Worm (Caenorhabditis elegans) whole organism, midembryonic: ENCODE results near the gene rsd-3.

Source experiments
- cog-1 ChIP-seq: sonication (generic microtip); optimal IDR thresholded peaks from 2 replicates; lab custom pipeline; 2016; ENCODE audit warnings: missing genetic modification characterization, missing compliant biosample characterization
- flt-1 ChIP-seq: fragments of 200-800 bp; sonication (Bioruptor generic); IDR thresholded peaks from 2 replicates; pipeline ENCODE4 v1.3.6; 2022; ENCODE audit warnings: missing genetic modification characterization, missing compliant biosample characterization
- med-1 ChIP-seq: sonication (generic microtip); optimal IDR thresholded peaks from 2 replicates; lab custom pipeline; 2017; ENCODE audit warnings: missing genetic modification characterization, mild to moderate bottlenecking, missing compliant biosample characterization, antibody characterized with exemption, missing genetic modification reagents; ENCODE audit not compliant: insufficient read depth
- tab-1 ChIP-seq: fragments of 200-800 bp; sonication (Bioruptor generic); IDR thresholded peaks from 2 replicates; pipeline ENCODE4 v1.3.6; 2022; ENCODE audit warnings: missing genetic modification characterization, missing compliant biosample characterization

DNA sequence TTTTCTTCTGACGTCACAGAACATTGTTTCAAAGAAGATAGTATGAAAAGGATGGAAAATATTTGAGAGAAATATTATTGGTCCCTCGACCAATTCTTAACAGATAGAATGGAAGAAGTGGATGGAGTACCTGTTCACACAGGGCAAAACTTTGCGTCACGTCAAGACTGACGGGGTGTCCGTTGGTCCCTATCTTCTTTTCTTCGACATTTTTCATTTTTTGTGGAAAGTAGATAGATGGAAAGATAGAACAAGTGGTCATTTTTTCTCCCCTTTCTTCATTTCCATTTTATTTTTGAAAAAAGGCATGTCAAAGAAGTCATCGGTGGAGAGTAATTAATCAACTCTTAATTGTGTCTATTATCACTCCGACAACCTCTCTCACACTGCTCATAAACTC is 20.4 kb downstream of the rsd-3 start:
- TF ChIP-seq med-1 (GFP tag; lab: Kevin White, UChicago): no peak
- no peak for TF ChIP-seq flt-1
- TF ChIP-seq cog-1 (tag; lab: Kevin White, UChicago): no peak
- no peak for TF ChIP-seq tab-1 (GFP tag; lab: Robert Waterston, UW)
